Worm (Caenorhabditis elegans): ENCODE results near the gene C08F8.9.

DNA sequence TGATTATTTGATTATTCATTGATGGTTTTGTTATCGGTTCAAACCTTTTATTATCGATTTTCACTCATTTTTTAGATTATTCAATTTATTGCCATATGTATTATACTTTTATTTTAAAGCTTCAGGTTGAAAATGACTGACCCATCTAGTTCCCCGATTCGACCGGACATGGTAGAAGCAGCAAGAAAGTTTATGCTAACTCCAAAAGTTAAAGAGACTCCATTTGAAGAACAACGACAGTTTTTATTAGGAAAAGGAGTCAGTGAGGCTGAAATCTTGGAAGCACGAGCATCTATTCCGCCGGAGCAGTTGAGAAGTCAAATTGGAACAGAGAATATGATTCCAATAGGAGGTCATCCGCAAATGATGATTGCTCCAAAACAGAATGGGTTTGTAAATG is 4.6 kb upstream of the C08F8.9 start, which contains the start of gene prx-14:
- no peak for TF ChIP-seq pha-4 (tag; optimal IDR thresholded peaks at IDR 0.05)
- no peak for TF ChIP-seq dve-1 (tag; optimal IDR thresholded peaks at IDR 0.05)
- TF ChIP-seq ama-1 (optimal IDR thresholded peaks at IDR 0.05): no peak
- no peak for TF ChIP-seq ceh-22 (tag; optimal IDR thresholded peaks at IDR 0.05)
- no peak for TF ChIP-seq ceh-2 (tag; optimal IDR thresholded peaks at IDR 0.05)
- TF ChIP-seq unc-86 (tag; optimal IDR thresholded peaks at IDR 0.05): no peak
- no peak for TF ChIP-seq ztf-16 (tag; optimal IDR thresholded peaks at IDR 0.05)
- no peak for TF ChIP-seq lin-11 (tag; optimal IDR thresholded peaks at IDR 0.05)
- TF ChIP-seq C08G9.2 (tag; optimal IDR thresholded peaks at IDR 0.05): no peak
- no peak for TF ChIP-seq nfya-1 (tag; optimal IDR thresholded peaks at IDR 0.05)
- TF ChIP-seq F13H6.1 (tag; optimal IDR thresholded peaks at IDR 0.05): no peak
- TF ChIP-seq pat-9 (tag; optimal IDR thresholded peaks at IDR 0.05): no peak

Data from whole organism, late embryonic.